Worm (Caenorhabditis elegans) whole organism, L4/young adult: ENCODE results near the gene F32H5.3.

Experiments used
- W03F9.2 ChIP-seq: fragments of 150-350 bp; optimal IDR thresholded peaks from 2 replicates; lab custom pipeline; 2014; ENCODE audit warnings: missing biosample characterization, missing genetic modification characterization
- dao-5 ChIP-seq: sonication (generic microtip); optimal IDR thresholded peaks from 2 replicates; lab custom pipeline; 2016; ENCODE audit warnings: missing genotype, missing genetic modification characterization, moderate library complexity, missing compliant biosample characterization
- him-1 ChIP-seq: sonication (generic microtip); optimal IDR thresholded peaks from 2 replicates; lab custom pipeline; 2016; ENCODE audit warnings: missing genotype, missing genetic modification reagents, missing genetic modification characterization, missing compliant biosample characterization

DNA sequence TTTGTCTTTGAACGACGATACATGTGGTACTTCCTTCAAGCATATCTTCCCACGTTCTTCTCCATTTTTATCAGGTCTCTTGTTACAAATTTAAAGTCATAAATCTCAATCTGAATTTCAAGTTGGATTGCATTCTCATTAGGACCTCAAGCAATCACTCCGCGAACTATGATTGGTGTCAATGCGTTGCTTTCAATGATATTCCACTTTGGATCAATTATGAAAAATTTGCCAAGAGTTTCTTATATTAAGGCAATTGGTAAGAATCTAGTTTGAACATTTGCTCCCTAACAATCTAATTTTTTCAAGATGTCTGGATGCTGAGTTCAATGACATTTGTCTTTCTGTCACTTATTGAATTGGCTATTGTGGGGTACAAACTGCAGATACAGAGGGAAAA lies 16.9 kb upstream of the F32H5.3 start:
- TF ChIP-seq him-1 (tag; lab: Kevin White, UChicago) (no peak), W03F9.2 (no peak), dao-5 (tag; lab: Kevin White, UChicago) (no peak)
